Worm (Caenorhabditis elegans) whole organism, early embryonic: ENCODE measurements around the gene R13A1.10.

Experiments
- ama-1 ChIP-seq: fragments of 150-350 bp; optimal IDR thresholded peaks from 2 replicates; lab custom pipeline; 2014
- hmbx-1 ChIP-seq: sonication (generic microtip); optimal IDR thresholded peaks from 2 replicates; lab custom pipeline; 2016; ENCODE audit warnings: mild to moderate bottlenecking, missing genetic modification characterization, missing compliant biosample characterization

- TF ChIP-seq hmbx-1 (tag; lab: Kevin White, UChicago): no peak
- TF ChIP-seq ama-1 (lab: Kevin White, UChicago): no peak
These were observed 4.9 kb downstream of the R13A1.10 start for ce11 chrIV:7222088-7222487.
